Worm (Caenorhabditis elegans): ENCODE results near the gene str-90.

The str-90 gene

DNA sequence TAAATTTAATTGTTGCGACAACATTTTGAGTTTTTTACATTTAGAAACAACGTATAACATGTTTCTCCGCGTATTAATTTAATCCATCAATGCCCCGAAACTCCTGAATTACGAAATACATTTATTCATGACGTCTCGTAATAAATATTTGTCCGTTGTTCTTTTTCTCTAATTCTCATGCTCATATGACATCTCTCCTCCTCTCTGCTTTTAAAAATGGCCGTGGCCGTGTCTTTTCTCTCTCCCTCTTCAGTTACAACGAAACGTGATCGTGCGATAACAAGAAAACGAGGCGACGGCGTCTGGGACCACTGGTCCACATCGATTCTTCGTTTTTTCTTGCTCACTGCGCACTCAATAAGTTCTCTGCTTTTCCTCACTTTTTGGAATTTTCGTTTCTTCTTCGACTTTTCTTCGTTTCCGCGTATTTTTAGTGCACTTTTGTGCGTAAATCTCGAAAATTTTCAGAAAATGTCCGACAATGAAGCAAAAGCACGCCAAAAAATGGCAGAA lies 27.1 kb downstream of the str-90 start, which contains the start of gene snap-1 (continued):
- TF ChIP-seq zfp-3 (GFP tag; conservative IDR thresholded peaks at IDR 0.05) (no peak), nhr-10 (tag; optimal IDR thresholded peaks at IDR 0.05) (no peak), mep-1 (tag; optimal IDR thresholded peaks at IDR 0.05) (peak; percentile 51), madf-5 (GFP tag; IDR thresholded peaks at IDR 0.05) (no peak), mes-2 (tag; optimal IDR thresholded peaks at IDR 0.05; ENCODE audit: poor library complexity, severe bottlenecking) (peak; percentile 65), dpl-1 (GFP tag; optimal IDR thresholded peaks at IDR 0.05) (peak; percentile 42), lin-15B (tag; optimal IDR thresholded peaks at IDR 0.05) (no peak), mxl-2 (GFP tag; conservative IDR thresholded peaks at IDR 0.05) (no peak), nhr-48 (tag; optimal IDR thresholded peaks at IDR 0.05) (no peak), sdz-12 (GFP tag; optimal IDR thresholded peaks at IDR 0.05) (no peak), daf-12 (tag; optimal IDR thresholded peaks at IDR 0.05) (no peak), mdl-1 (tag; optimal IDR thresholded peaks at IDR 0.05) (peak in 1 of 2 experiments; percentile 38), skn-1 (tag; optimal IDR thresholded peaks at IDR 0.05) (no peak), pqm-1 (tag; optimal IDR thresholded peaks at IDR 0.05) (no peak), pha-4 (GFP tag; IDR thresholded peaks at IDR 0.05) (no peak), pha-4 (tag; optimal IDR thresholded peaks at IDR 0.05) (no peak), T26A8.4 (GFP tag; IDR thresholded peaks at IDR 0.05) (no peak)

ce11 chrV:8130812-8131211 lies 27.8 kb downstream of the str-90 start:
- TF ChIP-seq daf-16 (GFP tag; optimal IDR thresholded peaks at IDR 0.05): no peak
- TF ChIP-seq daf-16 (tag; optimal IDR thresholded peaks at IDR 0.05): no peak
- no peak for TF ChIP-seq mxl-2 (GFP tag; conservative IDR thresholded peaks at IDR 0.05)
- no peak for TF ChIP-seq duxl-1 (tag; optimal IDR thresholded peaks at IDR 0.05; ENCODE audit: poor library complexity)
- TF ChIP-seq dve-1 (tag; optimal IDR thresholded peaks at IDR 0.05; ENCODE audit: insufficient read depth): no peak
- no peak for TF ChIP-seq ceh-20 (GFP tag; IDR thresholded peaks at IDR 0.05)
- no peak for TF ChIP-seq F44E2.7 (GFP tag; IDR thresholded peaks at IDR 0.05)
- no peak for TF ChIP-seq dmd-6 (GFP tag; IDR thresholded peaks at IDR 0.05)
- TF ChIP-seq zfp-3 (GFP tag; conservative IDR thresholded peaks at IDR 0.05): no peak

- peak; percentile 3 for TF ChIP-seq ama-1 (optimal IDR thresholded peaks at IDR 0.05)
- 0 out of 2 replicates have a peak, but pooled peaks have one; percentile 20 for TF ChIP-seq zfp-3 (GFP tag; conservative IDR thresholded peaks at IDR 0.05)
- peak; percentile 36; the same call in 1 of the 2 replicates for TF ChIP-seq T26A8.4 (GFP tag; IDR thresholded peaks at IDR 0.05)
- no peak for TF ChIP-seq dmd-8 (GFP tag; IDR thresholded peaks at IDR 0.05)
- 0 out of 2 replicates have a peak, but pooled peaks have one; percentile 17 for TF ChIP-seq lin-38 (GFP tag; IDR thresholded peaks at IDR 0.05)
- no peak for TF ChIP-seq ztf-7 (tag; optimal IDR thresholded peaks at IDR 0.05)
- TF ChIP-seq tra-1 (GFP tag; IDR thresholded peaks at IDR 0.05): no peak
Observed at ce11 chrV:8131628-8132027, 28.6 kb downstream of the str-90 start.

DNA sequence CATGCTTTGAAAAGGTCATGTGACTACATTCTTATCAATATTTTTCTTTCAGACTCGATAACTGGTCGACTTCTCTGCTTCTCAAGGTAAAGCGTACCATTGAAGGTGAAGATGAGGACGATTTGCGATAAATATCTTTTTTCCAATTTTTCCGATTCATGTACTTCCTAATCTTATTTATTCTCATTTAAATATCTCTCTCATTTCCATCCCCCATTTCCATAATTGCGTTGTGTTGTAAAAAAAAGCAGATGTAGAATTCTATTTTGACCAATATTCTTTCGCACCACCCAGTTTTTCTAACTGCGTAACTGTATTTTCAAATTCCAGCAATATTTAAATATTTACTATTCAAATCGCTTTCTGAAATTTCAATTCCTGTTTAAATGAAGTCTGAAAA lies 29.9 kb downstream of the str-90 start, which contains the start of gene D1014.4:
D1014.4 (plus strand) TSS at position 301 of the 400 bp plus-strand sequence.
- TF ChIP-seq dve-1 (tag; optimal IDR thresholded peaks at IDR 0.05; ENCODE audit: insufficient read depth) (peak; percentile 5), daf-16 (GFP tag; optimal IDR thresholded peaks at IDR 0.05) (no peak), daf-16 (tag; optimal IDR thresholded peaks at IDR 0.05) (peak; percentile 67), hlh-30 (tag; optimal IDR thresholded peaks at IDR 0.05; ENCODE audit: insufficient read depth) (peak; percentile 46), ceh-28 (tag; optimal IDR thresholded peaks at IDR 0.05) (no peak)

DNA sequence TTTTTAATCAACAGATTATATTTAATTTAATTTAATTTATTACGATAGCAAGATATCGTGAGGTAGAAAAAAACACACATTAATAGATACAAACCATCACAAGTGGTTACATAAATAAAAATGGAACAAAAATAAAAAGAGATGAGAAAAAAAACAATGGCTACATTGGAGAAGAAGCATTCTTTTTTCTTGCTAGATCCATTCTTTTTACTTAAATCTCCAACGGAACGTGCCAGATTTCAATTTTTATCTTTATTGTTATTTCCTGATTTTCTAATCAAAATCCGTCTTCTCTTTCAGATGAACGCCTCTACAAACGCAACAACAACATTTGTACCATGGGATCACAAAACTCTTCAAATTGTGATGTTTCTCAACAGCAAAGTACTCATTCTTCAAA lies 40.5 kb downstream of the str-90 start, which contains the start of gene D1014.2:
D1014.2 (plus strand) TSS at position 301 of the 400 bp plus-strand sequence.
- TF ChIP-seq F10B5.3 (tag; optimal IDR thresholded peaks at IDR 0.05) (no peak), sdz-12 (GFP tag; optimal IDR thresholded peaks at IDR 0.05) (no peak), duxl-1 (tag; optimal IDR thresholded peaks at IDR 0.05; ENCODE audit: poor library complexity) (no peak), lir-3 (tag; optimal IDR thresholded peaks at IDR 0.05) (no peak), tra-1 (GFP tag; IDR thresholded peaks at IDR 0.05) (no peak), lin-15B (tag; optimal IDR thresholded peaks at IDR 0.05) (no peak), daf-16 (GFP tag; optimal IDR thresholded peaks at IDR 0.05) (no peak), daf-16 (tag; optimal IDR thresholded peaks at IDR 0.05) (no peak), hlh-30 (tag; optimal IDR thresholded peaks at IDR 0.05; ENCODE audit: insufficient read depth) (no peak), nhr-42 (GFP tag; IDR thresholded peaks at IDR 0.05) (no peak), hlh-11 (tag; optimal IDR thresholded peaks at IDR 0.05) (no peak), ceh-62 (tag; optimal IDR thresholded peaks at IDR 0.05) (no peak), lin-13 (GFP tag; optimal IDR thresholded peaks at IDR 0.05) (no peak), unc-62 (GFP tag; optimal IDR thresholded peaks at IDR 0.05 in 1 of 2) (no peak), unc-62 (tag; optimal IDR thresholded peaks at IDR 0.05) (no peak), set-16 (GFP tag; IDR thresholded peaks at IDR 0.05) (no peak), lim-7 (GFP tag; IDR thresholded peaks at IDR 0.05) (no peak), zfp-2 (tag; optimal IDR thresholded peaks at IDR 0.05) (no peak), ceh-20 (GFP tag; IDR thresholded peaks at IDR 0.05) (no peak), lin-38 (GFP tag; IDR thresholded peaks at IDR 0.05) (no peak), D1046.2 (GFP tag; IDR thresholded peaks at IDR 0.05) (no peak), ama-1 (optimal IDR thresholded peaks at IDR 0.05) (no peak)

Data from whole organism, L4 larva.